Fruit fly (Drosophila melanogaster) whole organism, embryonic: Measurements from ENCODE around the gene simj.

Experiments
- CG10147 ChIP-seq: fragments of 200-800 bp; sonication (Bioruptor generic); optimal IDR thresholded peaks from 2 replicates; lab custom pipeline; 2019; ENCODE audit warnings: missing biosample characterization, mild to moderate bottlenecking, missing genetic modification characterization, moderate library complexity
- CG12071 ChIP-seq: fragments of 200-800 bp; sonication (Bioruptor generic); optimal IDR thresholded peaks from 3 replicates; lab custom pipeline; 2018; ENCODE audit warnings: missing biosample characterization, mild to moderate bottlenecking, missing genetic modification characterization
- CG12769 ChIP-seq: fragments of 200-800 bp; sonication (Bioruptor generic); optimal IDR thresholded peaks from 2 replicates; lab custom pipeline; 2019; ENCODE audit warnings: missing biosample characterization, mild to moderate bottlenecking, missing genetic modification characterization, moderate library complexity
- CG12942 ChIP-seq: fragments of 200-800 bp; sonication (Bioruptor generic); optimal IDR thresholded peaks from 3 replicates; lab custom pipeline; 2016; ENCODE audit warnings: missing biosample characterization, missing genetic modification characterization
- CG13894 ChIP-seq: fragments of 200-800 bp; sonication (Bioruptor generic); optimal IDR thresholded peaks from 3 replicates; lab custom pipeline; 2018; ENCODE audit warnings: missing biosample characterization, mild to moderate bottlenecking, missing genetic modification characterization, moderate library complexity
- CG14441 ChIP-seq: fragments of 200-800 bp; sonication (Bioruptor generic); IDR thresholded peaks from 2 replicates; pipeline ENCODE4 v1.3.6; 2022; ENCODE audit warnings: missing biosample characterization, missing genetic modification characterization
- CG2199 ChIP-seq: fragments of 200-800 bp; sonication (Bioruptor generic); IDR thresholded peaks from 3 replicates; pipeline ENCODE4 v1.3.6; 2022; ENCODE audit warnings: missing biosample characterization, missing genetic modification characterization
- CG2889 ChIP-seq: fragments of 200-800 bp; sonication (Bioruptor generic); IDR thresholded peaks from 3 replicates; pipeline ENCODE4 v1.3.6; 2022; ENCODE audit warnings: missing biosample characterization, missing genetic modification characterization
- CG3065 ChIP-seq: fragments of 200-800 bp; sonication (Bioruptor generic); optimal IDR thresholded peaks from 2 replicates; lab custom pipeline; 2016; ENCODE audit warnings: missing biosample characterization, missing genetic modification characterization
- CG3847 ChIP-seq: fragments of 200-800 bp; sonication (Bioruptor generic); IDR thresholded peaks from 2 replicates; pipeline ENCODE4 v1.3.6; 2022; ENCODE audit warnings: missing biosample characterization, missing genetic modification characterization
- CG4360 ChIP-seq: fragments of 200-800 bp; sonication (Bioruptor generic); IDR thresholded peaks from 2 replicates; pipeline ENCODE4 v1.3.6; 2022; ENCODE audit warnings: missing biosample characterization, missing genetic modification characterization
- CG7271 ChIP-seq: fragments of 200-800 bp; sonication (Bioruptor generic); optimal IDR thresholded peaks from 2 replicates; lab custom pipeline; 2018; ENCODE audit warnings: missing biosample characterization, mild to moderate bottlenecking, missing genetic modification characterization, moderate library complexity
- CG7839 ChIP-seq: fragments of 200-800 bp; sonication (Bioruptor generic); optimal IDR thresholded peaks from 3 replicates; lab custom pipeline; 2018; ENCODE audit warnings: missing biosample characterization, mild to moderate bottlenecking, missing genetic modification characterization, moderate library complexity
- CG8290 ChIP-seq, 3 experiments: fragments of 200-800 bp; sonication (Bioruptor generic); optimal IDR thresholded peaks; 2 replicates each; lab custom pipeline; 2016 to 2019; ENCODE audit warnings: missing biosample characterization in 3 of 3, missing genetic modification characterization in 3 of 3, mild to moderate bottlenecking in 2 of 3, moderate library complexity in 1 of 3
- Deaf1 ChIP-seq: fragments of 200-800 bp; optimal IDR thresholded peaks from 3 replicates; lab custom pipeline; 2019; ENCODE audit warnings: missing biosample characterization, mild to moderate bottlenecking, missing genetic modification characterization, moderate library complexity
- Drgx ChIP-seq: fragments of 200-800 bp; sonication (Bioruptor generic); IDR thresholded peaks from 2 replicates; pipeline ENCODE4 v1.3.6; 2022; ENCODE audit warnings: missing biosample characterization, missing genetic modification characterization
- Ets65A ChIP-seq: fragments of 200-800 bp; sonication (Bioruptor generic); peaks from one replicate; lab custom pipeline; 2016; ENCODE audit warnings: missing biosample characterization, missing genetic modification characterization
- Hr39 ChIP-seq: fragments of >200 bp; optimal IDR thresholded peaks from 2 replicates; lab custom pipeline; 2017
- Hsf ChIP-seq: fragments of 200-800 bp; sonication (Bioruptor generic); optimal IDR thresholded peaks from 3 replicates; lab custom pipeline; 2016; ENCODE audit warnings: missing biosample characterization, missing genetic modification characterization
- Med ChIP-seq: fragments of 200-800 bp; sonication (Bioruptor generic); peaks from one replicate; lab custom pipeline; 2016; ENCODE audit warnings: missing biosample characterization, missing genetic modification characterization, mild to moderate bottlenecking, inconsistent platforms, moderate library complexity
- Nf-YC ChIP-seq: fragments of 200-800 bp; optimal IDR thresholded peaks from 3 replicates; lab custom pipeline; 2019; ENCODE audit warnings: missing biosample characterization, mild to moderate bottlenecking, missing genetic modification characterization, moderate library complexity
- Ptx1 ChIP-seq: fragments of 200-800 bp; sonication (Bioruptor generic); IDR thresholded peaks from 2 replicates; pipeline ENCODE4 v1.3.6; 2022; ENCODE audit warnings: missing biosample characterization, missing genetic modification characterization
- Scr ChIP-seq: fragments of 200-800 bp; sonication (Bioruptor generic); IDR thresholded peaks from 2 replicates; pipeline ENCODE4 v1.3.6; 2022; ENCODE audit warnings: missing biosample characterization, missing genetic modification characterization; ENCODE audit not compliant: partially characterized antibody
- Ssrp ChIP-seq: fragments of 200-800 bp; sonication (Bioruptor generic); optimal IDR thresholded peaks from 2 replicates; lab custom pipeline; 2018; ENCODE audit warnings: missing biosample characterization, mild to moderate bottlenecking, missing genetic modification characterization, moderate library complexity
- Trl ChIP-seq, 3 experiments: fragments of >200 bp in 2 of 3; fragments of 200-800 bp in 1 of 3; sonication (Bioruptor generic) in 1 of 3; optimal IDR thresholded peaks; 2 replicates in 1 of 3; 3 replicates in 2 of 3; lab custom pipeline; 2016 to 2017; ENCODE audit warnings: missing biosample characterization in 1 of 3, missing genetic modification characterization in 1 of 3
- abd-A ChIP-seq: fragments of 200-800 bp; sonication (Bioruptor generic); optimal IDR thresholded peaks from 3 replicates; lab custom pipeline; 2019; ENCODE audit warnings: missing biosample characterization, mild to moderate bottlenecking, missing genetic modification characterization, moderate library complexity
- bsh ChIP-seq, 2 experiments: fragments of 200-800 bp; sonication (Bioruptor generic); optimal IDR thresholded peaks; 2 replicates each; lab custom pipeline; 2017 to 2018; ENCODE audit warnings: mild to moderate bottlenecking in 2 of 2, missing biosample characterization in 2 of 2, missing genetic modification characterization in 2 of 2, moderate library complexity in 1 of 2
- cg ChIP-seq: fragments of 200-800 bp; sonication (Bioruptor generic); optimal IDR thresholded peaks from 3 replicates; lab custom pipeline; 2019; ENCODE audit warnings: missing biosample characterization, mild to moderate bottlenecking, missing genetic modification characterization, moderate library complexity
- cwo ChIP-seq: fragments of 200-800 bp; sonication (Bioruptor generic); optimal IDR thresholded peaks from 3 replicates; lab custom pipeline; 2017; ENCODE audit warnings: missing biosample characterization, missing genetic modification characterization, mild to moderate bottlenecking, moderate library complexity, missing genetic modification reagents
- dmrt11E ChIP-seq: fragments of 200-800 bp; sonication (Bioruptor generic); optimal IDR thresholded peaks from 3 replicates; lab custom pipeline; 2018; ENCODE audit warnings: missing biosample characterization, mild to moderate bottlenecking, missing genetic modification characterization, moderate library complexity
- eve ChIP-seq, 2 experiments: fragments of >200 bp; optimal IDR thresholded peaks; 2 replicates each; lab custom pipeline; 2017; ENCODE audit warnings: missing biosample characterization in 2 of 2, missing genetic modification characterization in 2 of 2
- exex ChIP-seq: fragments of 200-800 bp; sonication (Bioruptor generic); optimal IDR thresholded peaks from 4 replicates; lab custom pipeline; 2018; ENCODE audit warnings: missing biosample characterization, mild to moderate bottlenecking, missing genetic modification characterization, moderate library complexity
- kah ChIP-seq: fragments of 200-800 bp; sonication (Bioruptor generic); optimal IDR thresholded peaks from 2 replicates; lab custom pipeline; 2018; ENCODE audit warnings: missing biosample characterization, mild to moderate bottlenecking, missing genetic modification characterization
- kay ChIP-seq: fragments of 200-800 bp; sonication (Bioruptor generic); optimal IDR thresholded peaks from 2 replicates; lab custom pipeline; 2016; ENCODE audit warnings: missing biosample characterization, missing genetic modification characterization
- lbe ChIP-seq: fragments of 200-800 bp; sonication (Bioruptor generic); optimal IDR thresholded peaks from 2 replicates; lab custom pipeline; 2016; ENCODE audit warnings: missing biosample characterization, mild to moderate bottlenecking, missing genetic modification characterization
- otp ChIP-seq: fragments of 200-800 bp; sonication (Bioruptor generic); IDR thresholded peaks from 3 replicates; pipeline ENCODE4, ENCODE4 v1.3.6; 2022; ENCODE audit warnings: missing biosample characterization, missing genetic modification characterization
- phol ChIP-seq: fragments of 200-800 bp; sonication (Bioruptor generic); optimal IDR thresholded peaks from 3 replicates; lab custom pipeline; 2018; ENCODE audit warnings: missing biosample characterization, mild to moderate bottlenecking, missing genetic modification characterization, moderate library complexity
- prd ChIP-seq, 3 experiments: fragments of >200 bp in 2 of 3; fragments of 200-800 bp in 1 of 3; sonication (Bioruptor generic) in 1 of 3; optimal IDR thresholded peaks in 2 of 3; IDR thresholded peaks in 1 of 3; 2 replicates in 2 of 3; 3 replicates in 1 of 3; pipeline versions ENCODE4 v1.3.6 to Lab custom; 2017 to 2022; ENCODE audit warnings: missing biosample characterization in 1 of 3, missing genetic modification characterization in 1 of 3
- psq ChIP-seq: fragments of 200-800 bp; sonication (Bioruptor generic); optimal IDR thresholded peaks from 2 replicates; lab custom pipeline; 2017; ENCODE audit warnings: missing biosample characterization, missing genetic modification characterization
- run ChIP-seq: fragments of 200-800 bp; sonication (Bioruptor generic); optimal IDR thresholded peaks from 3 replicates; lab custom pipeline; 2018; ENCODE audit warnings: missing biosample characterization, mild to moderate bottlenecking, missing genetic modification characterization
- sd ChIP-seq: fragments of 200-800 bp; sonication (Bioruptor generic); optimal IDR thresholded peaks from 3 replicates; lab custom pipeline; 2018; ENCODE audit warnings: missing biosample characterization, mild to moderate bottlenecking, missing genetic modification characterization, moderate library complexity
- sisA ChIP-seq: fragments of 200-800 bp; sonication (Bioruptor generic); IDR thresholded peaks from 2 replicates; pipeline ENCODE4 v1.3.6; 2022; ENCODE audit warnings: missing biosample characterization, missing genetic modification characterization
- sqz ChIP-seq: fragments of 200-800 bp; sonication (Bioruptor generic); optimal IDR thresholded peaks from 3 replicates; lab custom pipeline; 2018; ENCODE audit warnings: missing biosample characterization, mild to moderate bottlenecking, missing genetic modification characterization
- tll ChIP-seq, 2 experiments: fragments of 200-800 bp in 1 of 2; fragments of >200 bp in 1 of 2; sonication (Bioruptor generic) in 1 of 2; optimal IDR thresholded peaks; 2 replicates each; lab custom pipeline; 2017 to 2019; ENCODE audit warnings: missing biosample characterization in 2 of 2, missing genetic modification characterization in 2 of 2, mild to moderate bottlenecking in 1 of 2, moderate library complexity in 1 of 2
- vvl ChIP-seq: fragments of 200-800 bp; sonication (Bioruptor generic); IDR thresholded peaks from 2 replicates; pipeline ENCODE4 v1.3.6; 2022; ENCODE audit warnings: missing biosample characterization, missing genetic modification characterization
- wor ChIP-seq: fragments of 200-800 bp; sonication (Bioruptor generic); IDR thresholded peaks from 2 replicates; pipeline ENCODE4 v1.3.6; 2022; ENCODE audit warnings: missing biosample characterization, missing genetic modification characterization

The simj gene

dm6 chr3L:10675635-10676393 is 11.3 kb downstream of the simj start (continued):
- TF ChIP-seq sisA (GFP tag; lab: Robert Waterston, UW) (no peak), sqz (GFP tag; lab: Kevin White, UChicago) (peak; percentile 96), CG8290 (GFP tag; optimal IDR thresholded peaks at IDR 0.05; lab: Kevin White, UChicago) (no peak), CG8290 (tag; optimal IDR thresholded peaks at IDR 0.05; lab: Kevin White, UChicago) (no peak), Ptx1 (no peak), Med (peak; percentile 27), CG2199 (GFP tag; lab: Robert Waterston, UW) (0 out of 3 replicates have a peak, but pooled peaks have one; percentile 61), kah (no peak), Ets65A (GFP tag; lab: Kevin White, UChicago) (no peak), run (tag; lab: Kevin White, UChicago) (no peak), cg (GFP tag; lab: Kevin White, UChicago) (peak; percentile 35), CG4360 (GFP tag; lab: Robert Waterston, UW) (peak; percentile 51; the same call in 1 of the 2 replicates), sd (tag; lab: Kevin White, UChicago) (peak; percentile 12), prd (optimal IDR thresholded peaks at IDR 0.05; lab: Kevin White, UChicago) (no peak), prd (GFP tag; IDR thresholded peaks at IDR 0.05; lab: Robert Waterston, UW) (no peak), Drgx (GFP tag; lab: Robert Waterston, UW) (peak; percentile 84), bsh (GFP tag; optimal IDR thresholded peaks at IDR 0.05; lab: Kevin White, UChicago) (peak in 1 of 2 experiments; percentile 52), CG12071 (GFP tag; lab: Kevin White, UChicago) (no peak)

DNA sequence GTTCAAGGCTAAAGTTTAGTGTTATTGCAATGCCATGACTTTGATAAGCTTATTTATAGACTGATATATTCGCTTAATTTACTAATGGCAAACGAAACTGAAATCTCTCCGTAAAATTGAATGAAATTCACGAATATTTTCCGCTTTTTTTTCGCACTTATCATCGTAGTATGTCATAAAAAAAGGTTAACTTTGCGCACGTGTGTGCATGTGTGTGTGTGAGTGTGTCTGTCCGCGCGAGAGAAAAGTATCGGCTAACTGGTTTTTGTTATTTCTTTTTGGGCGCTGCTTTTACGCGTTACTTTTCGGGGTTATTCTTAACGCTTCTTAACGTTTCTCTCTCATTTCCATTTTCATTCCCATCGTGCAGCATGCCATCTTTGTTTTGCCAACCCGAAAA is 13.3 kb downstream of the simj start:
- TF ChIP-seq CG7271 (tag; lab: Kevin White, UChicago) (no peak), CG7839 (no peak), lbe (no peak), CG12769 (tag; lab: Kevin White, UChicago) (peak; percentile 33), dmrt11E (no peak), CG13894 (peak; percentile 4), CG3065 (no peak), CG2889 (no peak), Hr39 (lab: Kevin White, UChicago) (no peak), Nf-YC (tag; lab: Kevin White, UChicago) (no peak), Scr (GFP tag; lab: Robert Waterston, UW) (0 out of 2 replicates have a peak, but pooled peaks have one; percentile 11), tll (GFP tag; optimal IDR thresholded peaks at IDR 0.05; lab: Kevin White, UChicago) (peak in 1 of 2 experiments; percentile 17), CG3847 (GFP tag; lab: Robert Waterston, UW) (no peak), psq (GFP tag; lab: Kevin White, UChicago) (peak; percentile 9), Trl (optimal IDR thresholded peaks at IDR 0.05; lab: Kevin White, UChicago) (peak in 1 of 2 experiments; percentile 4), Trl (GFP tag; optimal IDR thresholded peaks at IDR 0.05; lab: Kevin White, UChicago) (no peak), CG14441 (GFP tag; lab: Robert Waterston, UW) (no peak), eve (GFP tag; optimal IDR thresholded peaks at IDR 0.05; lab: Kevin White, UChicago) (no peak), CG10147 (GFP tag; lab: Kevin White, UChicago) (no peak), kay (GFP tag; lab: Kevin White, UChicago) (no peak), cg (GFP tag; lab: Kevin White, UChicago) (peak; percentile 54), wor (GFP tag; lab: Robert Waterston, UW) (no peak), Ssrp (tag; lab: Kevin White, UChicago) (no peak), sqz (GFP tag; lab: Kevin White, UChicago) (peak; percentile 47), otp (GFP tag; lab: Robert Waterston, UW) (no peak), vvl (GFP tag; lab: Robert Waterston, UW) (no peak), exex (tag; lab: Kevin White, UChicago) (peak; percentile 5), Deaf1 (no peak), Hsf (GFP tag; lab: Kevin White, UChicago) (no peak), phol (tag; lab: Kevin White, UChicago) (no peak), CG12942 (GFP tag; lab: Kevin White, UChicago) (no peak), cwo (peak; percentile 42), abd-A (peak; percentile 22)
